Fruit fly (Drosophila melanogaster): ENCODE results near the gene CG34164.

dm6 chr2L:12079827-12080381 lies 23.8 kb downstream of the CG34164 start:
- no peak for TF ChIP-seq Hr4 (GFP tag; optimal IDR thresholded peaks at IDR 0.05)
- no peak for TF ChIP-seq lz (GFP tag; optimal IDR thresholded peaks at IDR 0.05)
- no peak for TF ChIP-seq CG11762 (GFP tag; optimal IDR thresholded peaks at IDR 0.05; ENCODE audit: insufficient read depth)
- TF ChIP-seq Lpt (GFP tag; optimal IDR thresholded peaks at IDR 0.05) = no peak
- no peak for TF ChIP-seq CG10631 (GFP tag; optimal IDR thresholded peaks at IDR 0.05)
- no peak for TF ChIP-seq Blimp-1 (GFP tag; optimal IDR thresholded peaks at IDR 0.05)
- TF ChIP-seq OdsH (GFP tag; optimal IDR thresholded peaks at IDR 0.05) = no peak
- no peak for TF ChIP-seq CG1621 (tag; optimal IDR thresholded peaks at IDR 0.05)
- no peak for TF ChIP-seq CG6854 (GFP tag; optimal IDR thresholded peaks at IDR 0.05)
- no peak for TF ChIP-seq Eip78C (GFP tag)
- TF ChIP-seq eg (GFP tag; IDR thresholded peaks at IDR 0.05) = no peak
- no peak for TF ChIP-seq Eip93F (GFP tag; optimal IDR thresholded peaks at IDR 0.05)

All from whole organism, prepupa.